Worm (Caenorhabditis elegans) whole organism, L3 larva: ENCODE results near the gene F47D12.7.

Source experiments
- R02D3.7 ChIP-seq: fragments of 150-350 bp; optimal IDR thresholded peaks from 2 replicates; lab custom pipeline; 2014; ENCODE audit warnings: missing biosample characterization, missing genetic modification characterization
- ceh-16 ChIP-seq: sonication (generic microtip); optimal IDR thresholded peaks from 2 replicates; lab custom pipeline; 2017; ENCODE audit warnings: missing biosample characterization, missing genetic modification characterization
- ceh-82 ChIP-seq: fragments of 150-350 bp; optimal IDR thresholded peaks from 2 replicates; lab custom pipeline; 2014; ENCODE audit warnings: missing biosample characterization, missing genetic modification characterization
- elt-1 ChIP-seq: fragments of 150-350 bp; optimal IDR thresholded peaks from 2 replicates; lab custom pipeline; 2014; ENCODE audit warnings: missing biosample characterization, missing genetic modification characterization
- mdl-1 ChIP-seq: fragments of 150-350 bp; optimal IDR thresholded peaks from 2 replicates; lab custom pipeline; 2014; ENCODE audit warnings: missing biosample characterization, missing genetic modification characterization
- skn-1 ChIP-seq: fragments of 150-350 bp; optimal IDR thresholded peaks from 2 replicates; lab custom pipeline; 2014; ENCODE audit warnings: missing biosample characterization, missing genetic modification characterization
- ztf-4 ChIP-seq: fragments of 150-350 bp; optimal IDR thresholded peaks from 2 replicates; lab custom pipeline; 2014; ENCODE audit warnings: missing biosample characterization, missing genetic modification characterization

DNA sequence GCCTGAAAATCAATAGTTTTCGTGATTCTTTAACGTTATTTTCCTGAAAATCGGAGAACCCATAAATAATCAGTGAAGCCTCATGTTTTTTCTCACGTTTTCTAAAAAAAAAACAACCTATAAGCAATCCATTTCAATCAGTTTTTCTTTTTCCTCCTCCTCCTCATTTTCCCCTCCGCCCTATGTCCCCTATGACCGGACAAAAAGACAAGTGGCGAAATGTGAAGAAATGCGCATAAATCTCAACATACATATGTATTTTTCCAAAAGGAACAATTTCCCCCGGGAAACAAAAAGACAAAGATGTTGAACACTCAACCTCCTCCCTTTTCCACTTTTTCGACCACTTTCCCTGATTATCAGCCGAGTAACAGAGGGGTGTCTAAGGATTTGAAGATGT, 19.7 kb upstream of the F47D12.7 start:
- TF ChIP-seq mdl-1 (tag; lab: Kevin White, UChicago), result no peak
- no peak for TF ChIP-seq elt-1 (tag; lab: Kevin White, UChicago)
- no peak for TF ChIP-seq ztf-4 (tag; lab: Kevin White, UChicago)
- no peak for TF ChIP-seq skn-1 (tag; lab: Kevin White, UChicago)
- TF ChIP-seq ceh-16 (tag; lab: Kevin White, UChicago), result no peak
- TF ChIP-seq ceh-82 (tag; lab: Kevin White, UChicago), result no peak
- TF ChIP-seq R02D3.7 (tag; lab: Kevin White, UChicago), result no peak
